Fruit fly (Drosophila melanogaster): ENCODE data around the gene Ubr3.
A peak's percentile ranks its signal among the peaks of the same experiment; 100 is the strongest.

Ubr3 gene

dm6 chrX:7978027-7978426 lies 42.3 kb downstream of the Ubr3 start (continued):
- TF ChIP-seq Oli (tag; optimal IDR thresholded peaks at IDR 0.05) (peak; percentile 13), B-H2 (GFP tag; optimal IDR thresholded peaks at IDR 0.05) (no peak), CG10462 (GFP tag; optimal IDR thresholded peaks at IDR 0.05) (no peak), Nf-YC (tag; optimal IDR thresholded peaks at IDR 0.05) (no peak), Rfx (GFP tag; IDR thresholded peaks at IDR 0.05) (no peak), PHDP (tag; optimal IDR thresholded peaks at IDR 0.05) (peak; percentile 4), stc (GFP tag; IDR thresholded peaks at IDR 0.05) (no peak), D19A (tag; optimal IDR thresholded peaks at IDR 0.05) (peak; percentile 3), Hsf (GFP tag; optimal IDR thresholded peaks at IDR 0.05) (peak; percentile 2), Bdp1 (GFP tag; optimal IDR thresholded peaks at IDR 0.05) (no peak), CG43689 (GFP tag; IDR thresholded peaks at IDR 0.05) (no peak), Bgb (GFP tag; IDR thresholded peaks at IDR 0.05; ENCODE audit: partially characterized antibody) (no peak), CG6683 (GFP tag; optimal IDR thresholded peaks at IDR 0.05) (no peak), CG18262 (tag; optimal IDR thresholded peaks at IDR 0.05) (peak; percentile 50), CG2712 (tag; optimal IDR thresholded peaks at IDR 0.05) (peak; percentile 42), dmrt99B (tag; optimal IDR thresholded peaks at IDR 0.05) (peak; percentile 25), CG7839 (tag; optimal IDR thresholded peaks at IDR 0.05) (peak; percentile 30), CG30020 (tag; optimal IDR thresholded peaks at IDR 0.05) (no peak), CG17361 (GFP tag; IDR thresholded peaks at IDR 0.05) (peak; percentile 57; the same call in 2 of the 3 replicates), Pdp1 (GFP tag; optimal IDR thresholded peaks at IDR 0.05) (peak in 1 of 2 experiments; percentile 81), CG31388 (GFP tag; optimal IDR thresholded peaks at IDR 0.05) (no peak), CG7928 (GFP tag; optimal IDR thresholded peaks at IDR 0.05) (no peak), pzg (GFP tag; optimal IDR thresholded peaks at IDR 0.05) (no peak), sisA (GFP tag; IDR thresholded peaks at IDR 0.05) (no peak), corto (GFP tag; optimal IDR thresholded peaks at IDR 0.05) (no peak), Ada2b (GFP tag; IDR thresholded peaks at IDR 0.05) (no peak), bbx (GFP tag; IDR thresholded peaks at IDR 0.05; ENCODE audit: partially characterized antibody) (no peak), dmrt11E (tag; optimal IDR thresholded peaks at IDR 0.05) (peak; percentile 40), row (GFP tag; IDR thresholded peaks at IDR 0.05) (peak; percentile 45; the same call in 2 of the 3 replicates), CG31441 (GFP tag; IDR thresholded peaks at IDR 0.05) (peak; percentile 54), al (GFP tag; IDR thresholded peaks at IDR 0.05) (no peak), Hr3 (GFP tag; optimal IDR thresholded peaks at IDR 0.05) (no peak), CG13287 (GFP tag; IDR thresholded peaks at IDR 0.05; ENCODE audit: partially characterized antibody) (no peak), toy (GFP tag; IDR thresholded peaks at IDR 0.05) (no peak), cg (GFP tag; optimal IDR thresholded peaks at IDR 0.05) (no peak), gcm2 (GFP tag; optimal IDR thresholded peaks at IDR 0.05) (no peak), bsh (GFP tag; optimal IDR thresholded peaks at IDR 0.05) (peak in 1 of 2 experiments; percentile 34), Fer3 (tag; optimal IDR thresholded peaks at IDR 0.05) (no peak), ranshi (GFP tag; IDR thresholded peaks at IDR 0.05) (no peak), phol (tag; optimal IDR thresholded peaks at IDR 0.05) (peak; percentile 51), ato (GFP tag; IDR thresholded peaks at IDR 0.05; ENCODE audit: partially characterized antibody) (no peak), CG17612 (GFP tag; IDR thresholded peaks at IDR 0.05) (no peak), Xrp1 (GFP tag; IDR thresholded peaks at IDR 0.05) (0 out of 2 replicates have a peak, but pooled peaks have one; percentile 32), CG8388 (GFP tag; optimal IDR thresholded peaks at IDR 0.05) (peak; percentile 13), Adf1 (GFP tag; IDR thresholded peaks at IDR 0.05) (no peak), prd (optimal IDR thresholded peaks at IDR 0.05) (no peak), prd (GFP tag; IDR thresholded peaks at IDR 0.05) (peak; percentile 18; the same call in 1 of the 3 replicates), nau (GFP tag; optimal IDR thresholded peaks at IDR 0.05) (no peak), NC2α (GFP tag; optimal IDR thresholded peaks at IDR 0.05) (no peak), CG13424 (tag; optimal IDR thresholded peaks at IDR 0.05) (peak; percentile 9), Sox100B (GFP tag; optimal IDR thresholded peaks at IDR 0.05) (peak; percentile 36)

Measured in whole organism, embryonic.